Fruit fly (Drosophila melanogaster) whole organism, embryonic: ENCODE results near the gene 7B2.

Source experiments
- Abd-B ChIP-seq: fragments of 200-800 bp; sonication (Bioruptor generic); optimal IDR thresholded peaks from 2 replicates; lab custom pipeline; 2018; ENCODE audit warnings: missing biosample characterization, mild to moderate bottlenecking, missing genetic modification characterization, moderate library complexity
- Asciz ChIP-seq: fragments of 200-800 bp; sonication (Bioruptor generic); optimal IDR thresholded peaks from 2 replicates; lab custom pipeline; 2017; ENCODE audit warnings: missing biosample characterization, mild to moderate bottlenecking, missing genetic modification characterization, missing genetic modification reagents
- CG10267 ChIP-seq: fragments of 200-800 bp; sonication (Bioruptor generic); optimal IDR thresholded peaks from 2 replicates; lab custom pipeline; 2018; ENCODE audit warnings: missing biosample characterization, mild to moderate bottlenecking, missing genetic modification characterization, moderate library complexity
- CG12104 ChIP-seq: fragments of 200-800 bp; sonication (Bioruptor generic); optimal IDR thresholded peaks from 3 replicates; lab custom pipeline; 2016; ENCODE audit warnings: missing biosample characterization, missing genetic modification characterization
- CG12236 ChIP-seq: fragments of 200-800 bp; sonication (Bioruptor generic); optimal IDR thresholded peaks from 2 replicates; lab custom pipeline; 2016; ENCODE audit warnings: missing biosample characterization, missing genetic modification characterization
- CG1233 ChIP-seq: fragments of 200-800 bp; sonication (Bioruptor generic); optimal IDR thresholded peaks from 4 replicates; lab custom pipeline; 2018; ENCODE audit warnings: missing biosample characterization, mild to moderate bottlenecking, missing genetic modification characterization
- CG12769 ChIP-seq: fragments of 200-800 bp; sonication (Bioruptor generic); optimal IDR thresholded peaks from 2 replicates; lab custom pipeline; 2019; ENCODE audit warnings: missing biosample characterization, mild to moderate bottlenecking, missing genetic modification characterization, moderate library complexity
- CG14014 ChIP-seq: fragments of 200-800 bp; sonication (Bioruptor generic); IDR thresholded peaks from 2 replicates; pipeline ENCODE4 v1.3.6; 2022; ENCODE audit warnings: missing biosample characterization, missing genetic modification characterization
- CG16779 ChIP-seq: fragments of 200-800 bp; sonication (Bioruptor generic); IDR thresholded peaks from 2 replicates; pipeline ENCODE4 v1.3.6; 2022; ENCODE audit warnings: missing biosample characterization, missing genetic modification characterization
- CG1792 ChIP-seq: fragments of 200-800 bp; sonication (Bioruptor generic); optimal IDR thresholded peaks from 2 replicates; lab custom pipeline; 2016; ENCODE audit warnings: missing biosample characterization, missing genetic modification characterization
- CG4328 ChIP-seq: fragments of 200-800 bp; sonication (Bioruptor generic); optimal IDR thresholded peaks from 3 replicates; lab custom pipeline; 2017; ENCODE audit warnings: missing biosample characterization, missing genetic modification reagents, missing genetic modification characterization
- CG4707 ChIP-seq: fragments of 200-800 bp; sonication (Bioruptor generic); optimal IDR thresholded peaks from 2 replicates; lab custom pipeline; 2018; ENCODE audit warnings: missing biosample characterization, mild to moderate bottlenecking, missing genetic modification characterization, moderate library complexity
- CG4820 ChIP-seq: fragments of 200-800 bp; sonication (Bioruptor generic); optimal IDR thresholded peaks from 3 replicates; lab custom pipeline; 2016; ENCODE audit warnings: missing biosample characterization, missing genetic modification characterization
- CG7271 ChIP-seq: fragments of 200-800 bp; sonication (Bioruptor generic); optimal IDR thresholded peaks from 2 replicates; lab custom pipeline; 2018; ENCODE audit warnings: missing biosample characterization, mild to moderate bottlenecking, missing genetic modification characterization, moderate library complexity
- CG8089 ChIP-seq: fragments of 200-800 bp; sonication (Bioruptor generic); optimal IDR thresholded peaks from 3 replicates; lab custom pipeline; 2016; ENCODE audit warnings: missing biosample characterization, missing genetic modification characterization
- CG8281 ChIP-seq: fragments of 200-800 bp; sonication (Bioruptor generic); optimal IDR thresholded peaks from 2 replicates; lab custom pipeline; 2018; ENCODE audit warnings: missing biosample characterization, mild to moderate bottlenecking, missing genetic modification characterization, moderate library complexity
- CG8290 ChIP-seq, 3 experiments: fragments of 200-800 bp; sonication (Bioruptor generic); optimal IDR thresholded peaks; 2 replicates each; lab custom pipeline; 2016 to 2019; ENCODE audit warnings: missing biosample characterization in 3 of 3, missing genetic modification characterization in 3 of 3, mild to moderate bottlenecking in 2 of 3, moderate library complexity in 1 of 3
- CHES-1-like ChIP-seq: fragments of 200-800 bp; sonication (Bioruptor generic); optimal IDR thresholded peaks from 2 replicates; lab custom pipeline; 2016; ENCODE audit warnings: missing biosample characterization, missing genetic modification characterization
- Camta ChIP-seq: fragments of 200-800 bp; sonication (Bioruptor generic); optimal IDR thresholded peaks from 2 replicates; lab custom pipeline; 2016; ENCODE audit warnings: missing biosample characterization, missing genetic modification characterization
- Chrac-16 ChIP-seq: fragments of 200-800 bp; sonication (Bioruptor generic); optimal IDR thresholded peaks from 3 replicates; lab custom pipeline; 2016; ENCODE audit warnings: missing biosample characterization, missing genetic modification characterization
- Dbx ChIP-seq: fragments of 200-800 bp; sonication (Bioruptor generic); IDR thresholded peaks from 3 replicates; pipeline ENCODE4 v1.3.6; 2022; ENCODE audit warnings: missing biosample characterization, missing genetic modification characterization
- Deaf1 ChIP-seq: fragments of 200-800 bp; optimal IDR thresholded peaks from 3 replicates; lab custom pipeline; 2019; ENCODE audit warnings: missing biosample characterization, mild to moderate bottlenecking, missing genetic modification characterization, moderate library complexity
- Doc3 ChIP-seq: fragments of 200-800 bp; sonication (Bioruptor generic); IDR thresholded peaks from 3 replicates; pipeline ENCODE4 v1.3.6; 2022; ENCODE audit warnings: missing biosample characterization, missing genetic modification characterization; ENCODE audit not compliant: partially characterized antibody
- Ets65A ChIP-seq: fragments of 200-800 bp; sonication (Bioruptor generic); peaks from one replicate; lab custom pipeline; 2016; ENCODE audit warnings: missing biosample characterization, missing genetic modification characterization
- GATAe ChIP-seq: fragments of 200-800 bp; sonication (Bioruptor generic); conservative IDR thresholded peaks from 2 replicates; pipeline ENCODE4 v1.3.6; 2022; ENCODE audit warnings: missing biosample characterization, missing genetic modification characterization
- Hr39 ChIP-seq: fragments of >200 bp; optimal IDR thresholded peaks from 2 replicates; lab custom pipeline; 2017
- Lim3 ChIP-seq: fragments of 200-800 bp; sonication (Bioruptor generic); IDR thresholded peaks from 2 replicates; pipeline ENCODE4 v1.3.6; 2022; ENCODE audit warnings: missing biosample characterization, missing genetic modification characterization
- Lpt ChIP-seq: fragments of >200 bp; optimal IDR thresholded peaks from 2 replicates; lab custom pipeline; 2018; ENCODE audit warnings: missing biosample characterization, missing genetic modification characterization
- NC2β ChIP-seq: fragments of 200-800 bp; sonication (Bioruptor generic); optimal IDR thresholded peaks from 2 replicates; lab custom pipeline; 2016; ENCODE audit warnings: missing biosample characterization, missing genetic modification characterization
- NFAT ChIP-seq: fragments of 200-800 bp; sonication (Bioruptor generic); IDR thresholded peaks from 2 replicates; pipeline ENCODE4 v1.3.6; 2022; ENCODE audit warnings: missing biosample characterization, missing genetic modification characterization
- Rx ChIP-seq: fragments of 200-800 bp; sonication (Bioruptor generic); IDR thresholded peaks from 2 replicates; pipeline ENCODE4 v1.3.6; 2022; ENCODE audit warnings: missing biosample characterization, missing genetic modification characterization
- Stat92E ChIP-seq, 3 experiments: fragments of >200 bp in 2 of 3; fragments of 200-800 bp in 1 of 3; sonication (Bioruptor generic) in 1 of 3; optimal IDR thresholded peaks; 2 replicates each; lab custom pipeline; 2017 to 2019; ENCODE audit warnings: missing biosample characterization in 3 of 3, missing genetic modification characterization in 3 of 3, mild to moderate bottlenecking in 1 of 3, moderate library complexity in 1 of 3
- Trl ChIP-seq, 3 experiments: fragments of >200 bp in 2 of 3; fragments of 200-800 bp in 1 of 3; sonication (Bioruptor generic) in 1 of 3; optimal IDR thresholded peaks; 2 replicates in 1 of 3; 3 replicates in 2 of 3; lab custom pipeline; 2016 to 2017; ENCODE audit warnings: missing biosample characterization in 1 of 3, missing genetic modification characterization in 1 of 3
- Vsx1 ChIP-seq: fragments of 200-800 bp; sonication (Bioruptor generic); optimal IDR thresholded peaks from 2 replicates; lab custom pipeline; 2017; ENCODE audit warnings: missing biosample characterization, mild to moderate bottlenecking, missing genetic modification characterization, missing genetic modification reagents
- abd-A ChIP-seq: fragments of 200-800 bp; sonication (Bioruptor generic); optimal IDR thresholded peaks from 3 replicates; lab custom pipeline; 2019; ENCODE audit warnings: missing biosample characterization, mild to moderate bottlenecking, missing genetic modification characterization, moderate library complexity
- ap ChIP-seq: fragments of 200-800 bp; sonication (Bioruptor generic); IDR thresholded peaks from 2 replicates; pipeline ENCODE4 v1.3.6; 2022; ENCODE audit warnings: missing biosample characterization, missing genetic modification characterization
- gro ChIP-seq: fragments of 200-800 bp; sonication (Bioruptor generic); optimal IDR thresholded peaks from 2 replicates; lab custom pipeline; 2016; ENCODE audit warnings: missing biosample characterization, missing genetic modification characterization
- inv ChIP-seq: fragments of 200-800 bp; sonication (Bioruptor generic); IDR thresholded peaks from 2 replicates; pipeline ENCODE4 v1.3.6; 2022; ENCODE audit warnings: missing biosample characterization, missing genetic modification characterization; ENCODE audit not compliant: partially characterized antibody
- jumu ChIP-seq: fragments of 200-800 bp; sonication (Bioruptor generic); optimal IDR thresholded peaks from 3 replicates; lab custom pipeline; 2016; ENCODE audit warnings: missing biosample characterization, missing genetic modification characterization
- kah ChIP-seq: fragments of 200-800 bp; sonication (Bioruptor generic); optimal IDR thresholded peaks from 2 replicates; lab custom pipeline; 2018; ENCODE audit warnings: missing biosample characterization, mild to moderate bottlenecking, missing genetic modification characterization
- kni ChIP-seq: fragments of 200-800 bp; sonication (Bioruptor generic); optimal IDR thresholded peaks from 3 replicates; lab custom pipeline; 2017; ENCODE audit warnings: mild to moderate bottlenecking, missing biosample characterization, missing genetic modification reagents, missing genetic modification characterization
- org-1 ChIP-seq: fragments of 200-800 bp; sonication (Bioruptor generic); optimal IDR thresholded peaks from 2 replicates; lab custom pipeline; 2017; ENCODE audit warnings: missing biosample characterization, missing genetic modification characterization
- pum ChIP-seq: fragments of 200-800 bp; sonication (Bioruptor generic); optimal IDR thresholded peaks from 2 replicates; lab custom pipeline; 2016; ENCODE audit warnings: missing biosample characterization, missing genetic modification characterization
- pzg ChIP-seq: fragments of 200-800 bp; sonication (Bioruptor generic); optimal IDR thresholded peaks from 3 replicates; lab custom pipeline; 2018; ENCODE audit warnings: missing biosample characterization, mild to moderate bottlenecking, missing genetic modification characterization, moderate library complexity
- ro ChIP-seq: fragments of 200-800 bp; sonication (Bioruptor generic); IDR thresholded peaks from 2 replicates; pipeline ENCODE4 v1.3.6; 2022; ENCODE audit warnings: missing biosample characterization, missing genetic modification characterization
- run ChIP-seq: fragments of 200-800 bp; sonication (Bioruptor generic); optimal IDR thresholded peaks from 3 replicates; lab custom pipeline; 2018; ENCODE audit warnings: missing biosample characterization, mild to moderate bottlenecking, missing genetic modification characterization
- slbo ChIP-seq: fragments of 200-800 bp; sonication (Bioruptor generic); IDR thresholded peaks from 2 replicates; pipeline ENCODE4 v1.3.6; 2022; ENCODE audit warnings: missing biosample characterization, missing genetic modification characterization
- slp2 ChIP-seq: fragments of 200-800 bp; sonication (Bioruptor generic); optimal IDR thresholded peaks from 2 replicates; lab custom pipeline; 2016; ENCODE audit warnings: missing biosample characterization, missing genetic modification characterization
- ssp ChIP-seq: fragments of 200-800 bp; sonication (Bioruptor generic); IDR thresholded peaks from 2 replicates; pipeline ENCODE4 v1.3.6; 2022; ENCODE audit warnings: missing biosample characterization, missing genetic modification characterization
- unpg ChIP-seq: fragments of 200-800 bp; sonication (Bioruptor generic); optimal IDR thresholded peaks from 3 replicates; lab custom pipeline; 2018; ENCODE audit warnings: missing biosample characterization, mild to moderate bottlenecking, missing genetic modification characterization, moderate library complexity
- wek ChIP-seq: fragments of 200-800 bp; sonication (Bioruptor generic); optimal IDR thresholded peaks from 3 replicates; lab custom pipeline; 2018; ENCODE audit warnings: missing biosample characterization, mild to moderate bottlenecking, missing genetic modification characterization, moderate library complexity

The 7B2 gene

DNA sequence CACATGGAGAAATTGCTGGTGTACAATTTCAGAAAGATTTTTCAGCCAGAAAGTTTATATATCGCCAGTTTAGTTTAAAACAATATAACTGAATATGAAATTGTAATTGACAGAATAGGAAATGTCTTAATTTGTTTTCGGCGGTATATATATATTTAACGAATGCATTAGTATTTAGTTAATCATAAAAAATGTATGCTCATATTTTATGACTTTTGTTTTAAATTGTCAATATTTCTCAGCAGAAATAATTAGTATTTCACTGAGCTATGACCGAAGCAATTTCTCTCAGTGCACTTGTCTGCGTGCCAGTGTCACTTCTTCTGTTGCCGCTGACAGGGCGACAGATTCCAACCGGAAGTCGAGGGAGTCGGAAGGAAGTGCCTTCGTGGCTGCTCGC is 36.4 kb downstream of the 7B2 start (continued):
- TF ChIP-seq wek (GFP tag; lab: Kevin White, UChicago) (no peak), pum (no peak), CG8281 (peak; percentile 9), CG4820 (GFP tag; lab: Kevin White, UChicago) (no peak), CG1233 (GFP tag; lab: Kevin White, UChicago) (peak; percentile 14), GATAe (GFP tag; lab: Robert Waterston, UW) (no peak), Hr39 (lab: Kevin White, UChicago) (no peak), Chrac-16 (peak; percentile 27), run (tag; lab: Kevin White, UChicago) (no peak), Abd-B (no peak), CG8290 (GFP tag; optimal IDR thresholded peaks at IDR 0.05; lab: Kevin White, UChicago) (no peak), CG8290 (tag; optimal IDR thresholded peaks at IDR 0.05; lab: Kevin White, UChicago) (no peak), CG12236 (no peak), abd-A (tag; lab: Kevin White, UChicago) (no peak), CG4707 (GFP tag; lab: Kevin White, UChicago) (no peak), CG12104 (GFP tag; lab: Kevin White, UChicago) (peak; percentile 11), inv (GFP tag; lab: Robert Waterston, UW) (no peak), unpg (no peak), CG1792 (GFP tag; lab: Kevin White, UChicago) (no peak), CG14014 (GFP tag; lab: Robert Waterston, UW) (no peak), Asciz (GFP tag; lab: Kevin White, UChicago) (peak; percentile 47), CG10267 (peak; percentile 23), CG8089 (GFP tag; lab: Kevin White, UChicago) (no peak), slp2 (GFP tag; lab: Kevin White, UChicago) (no peak), Stat92E (GFP tag; optimal IDR thresholded peaks at IDR 0.05; lab: Kevin White, UChicago) (no peak), org-1 (peak; percentile 31), Vsx1 (no peak), gro (GFP tag; lab: Kevin White, UChicago) (no peak), pzg (GFP tag; lab: Kevin White, UChicago) (no peak), slbo (GFP tag; lab: Robert Waterston, UW) (no peak; the same call in none of the 2 replicates), NFAT (no peak), Lpt (GFP tag; lab: Kevin White, UChicago) (no peak), CG12769 (tag; lab: Kevin White, UChicago) (no peak), Lim3 (GFP tag; lab: Robert Waterston, UW) (no peak), CG7271 (tag; lab: Kevin White, UChicago) (no peak), NC2β (GFP tag; lab: Kevin White, UChicago) (no peak)

dm6 chr3R:5414147-5414748 is 37.7 kb downstream of the 7B2 start, which contains the start of gene CG14669:
Gene CG14669, plus strand, starts transcription at chr3R:5414527.
- TF ChIP-seq ap (GFP tag; lab: Robert Waterston, UW): no peak
- no peak for TF ChIP-seq CG4328 (GFP tag; lab: Kevin White, UChicago)
- no peak for TF ChIP-seq slp2 (GFP tag; lab: Kevin White, UChicago)
- TF ChIP-seq Rx (GFP tag; lab: Robert Waterston, UW): no peak
- TF ChIP-seq CHES-1-like (GFP tag; lab: Kevin White, UChicago): no peak
- no peak for TF ChIP-seq kni (GFP tag; lab: Kevin White, UChicago)
- no peak for TF ChIP-seq Lim3 (GFP tag; lab: Robert Waterston, UW)
- TF ChIP-seq ro (GFP tag; lab: Robert Waterston, UW): no peak
- no peak for TF ChIP-seq Camta
- peak; percentile 57 for TF ChIP-seq Ets65A (GFP tag; lab: Kevin White, UChicago)
- 0 out of 3 replicates have a peak, but pooled peaks have one; percentile 15 for TF ChIP-seq Dbx (GFP tag; lab: Robert Waterston, UW)
- no peak for TF ChIP-seq kah (GFP tag; lab: Kevin White, UChicago)
- TF ChIP-seq Trl (optimal IDR thresholded peaks at IDR 0.05; lab: Kevin White, UChicago): peak; percentile 54 to 60
- TF ChIP-seq Trl (GFP tag; optimal IDR thresholded peaks at IDR 0.05; lab: Kevin White, UChicago): no peak
- no peak for TF ChIP-seq ssp
- no peak for TF ChIP-seq jumu (GFP tag; lab: Kevin White, UChicago)
- TF ChIP-seq Deaf1 (tag; lab: Kevin White, UChicago): peak; percentile 48
- peak; percentile 22; the same call in 1 of the 3 replicates for TF ChIP-seq Doc3
- TF ChIP-seq CG16779 (GFP tag; lab: Robert Waterston, UW): peak; percentile 65; the same call in 1 of the 2 replicates
